Worm (Caenorhabditis elegans) whole organism, L4 larva: Measurements from ENCODE around the gene air-1.

Experiments used
- F37D6.2 ChIP-seq: sonication (generic microtip); optimal IDR thresholded peaks from 2 replicates; lab custom pipeline; 2016; ENCODE audit warnings: mild to moderate bottlenecking, missing genetic modification characterization, missing compliant biosample characterization
- R02D3.7 ChIP-seq: fragments of 150-350 bp; sonication (generic microtip); optimal IDR thresholded peaks from 3 replicates; lab custom pipeline; 2014; ENCODE audit warnings: missing biosample characterization, missing genetic modification characterization
- Y48G9A.11 ChIP-seq: fragments of 200-800 bp; sonication (Bioruptor generic); IDR thresholded peaks from 2 replicates; pipeline ENCODE4 v1.3.6; 2022; ENCODE audit warnings: missing genetic modification reagents, missing genetic modification characterization, missing compliant biosample characterization
- Y5F2A.4 ChIP-seq: fragments of 200-800 bp; sonication (Bioruptor generic); optimal IDR thresholded peaks from 2 replicates; lab custom pipeline; 2018; ENCODE audit warnings: mild to moderate bottlenecking, missing genetic modification characterization, missing compliant biosample characterization
- aha-1 ChIP-seq: fragments of 150-350 bp; peaks from one replicate; lab custom pipeline; 2014; ENCODE audit warnings: missing biosample characterization, missing genetic modification characterization
- ceh-20 ChIP-seq: fragments of 200-800 bp; sonication (Bioruptor generic); IDR thresholded peaks from 2 replicates; pipeline ENCODE4 v1.3.6; 2022; ENCODE audit warnings: missing genetic modification reagents, missing genetic modification characterization, missing compliant biosample characterization
- ceh-44 ChIP-seq: fragments of 200-800 bp; sonication (Bioruptor generic); IDR thresholded peaks from 2 replicates; pipeline ENCODE4 v1.3.6; 2022; ENCODE audit warnings: missing genetic modification reagents, missing genetic modification characterization, missing compliant biosample characterization
- ceh-62 ChIP-seq: sonication (generic microtip); optimal IDR thresholded peaks from 2 replicates; lab custom pipeline; 2017; ENCODE audit warnings: missing biosample characterization, missing genetic modification characterization
- daf-16 ChIP-seq, 3 experiments: sonication (generic microtip); optimal IDR thresholded peaks; 2 replicates each; lab custom pipeline; 2016 to 2017; ENCODE audit warnings: missing genetic modification characterization in 3 of 3, missing genetic modification reagents in 3 of 3, mild to moderate bottlenecking in 2 of 3, missing compliant biosample characterization in 2 of 3, missing biosample characterization in 1 of 3, moderate library complexity in 1 of 3
- daf-19 ChIP-seq: fragments of 200-800 bp; sonication (Bioruptor generic); conservative IDR thresholded peaks from 2 replicates; pipeline ENCODE4 v1.3.6; 2022; ENCODE audit warnings: missing genetic modification characterization, missing compliant biosample characterization
- dmd-8 ChIP-seq: fragments of 200-800 bp; sonication (Bioruptor generic); IDR thresholded peaks from 2 replicates; pipeline ENCODE4 v1.3.6; 2022; ENCODE audit warnings: missing genetic modification characterization, missing compliant biosample characterization
- egl-27 ChIP-seq: sonication (generic microtip); optimal IDR thresholded peaks from 3 replicates; lab custom pipeline; 2017; ENCODE audit warnings: missing biosample characterization, missing genetic modification reagents, missing genetic modification characterization
- hlh-30 ChIP-seq: sonication (generic microtip); optimal IDR thresholded peaks from 2 replicates; lab custom pipeline; 2017; ENCODE audit warnings: antibody characterized with exemption, mild to moderate bottlenecking, missing genetic modification characterization, missing compliant biosample characterization; ENCODE audit not compliant: insufficient read depth
- lim-7 ChIP-seq: fragments of 200-800 bp; sonication (Bioruptor generic); IDR thresholded peaks from 2 replicates; pipeline ENCODE4 v1.3.6; 2022; ENCODE audit warnings: missing genetic modification characterization, missing compliant biosample characterization
- lin-38 ChIP-seq: fragments of 200-800 bp; sonication (Bioruptor generic); IDR thresholded peaks from 2 replicates; pipeline ENCODE4 v1.3.6; 2022; ENCODE audit warnings: missing genetic modification reagents, missing genetic modification characterization, missing compliant biosample characterization
- lir-3 ChIP-seq: sonication (generic microtip); optimal IDR thresholded peaks from 2 replicates; lab custom pipeline; 2016; ENCODE audit warnings: mild to moderate bottlenecking, missing genetic modification characterization, missing compliant biosample characterization
- mes-2 ChIP-seq: sonication (generic microtip); optimal IDR thresholded peaks from 2 replicates; lab custom pipeline; 2016; ENCODE audit warnings: missing genotype, mild to moderate bottlenecking, missing genetic modification characterization, missing compliant biosample characterization; ENCODE audit not compliant: poor library complexity, severe bottlenecking
- nhr-102 ChIP-seq: sonication (generic microtip); optimal IDR thresholded peaks from 2 replicates; lab custom pipeline; 2016; ENCODE audit warnings: mild to moderate bottlenecking, missing genetic modification characterization, moderate library complexity, missing compliant biosample characterization
- nhr-11 ChIP-seq: fragments of 150-350 bp; optimal IDR thresholded peaks from 2 replicates; lab custom pipeline; 2014; ENCODE audit warnings: missing biosample characterization, missing genetic modification characterization
- nhr-41 ChIP-seq: fragments of 200-800 bp; sonication (Bioruptor generic); IDR thresholded peaks from 2 replicates; pipeline ENCODE4 v1.3.6; 2022; ENCODE audit warnings: missing genetic modification reagents, missing genetic modification characterization, missing compliant biosample characterization
- nhr-42 ChIP-seq: fragments of 200-800 bp; sonication (Bioruptor generic); IDR thresholded peaks from 2 replicates; pipeline ENCODE4 v1.3.6; 2022; ENCODE audit warnings: missing genetic modification characterization, missing compliant biosample characterization
- nhr-48 ChIP-seq: sonication (generic microtip); optimal IDR thresholded peaks from 2 replicates; lab custom pipeline; 2016; ENCODE audit warnings: mild to moderate bottlenecking, missing genetic modification characterization, missing compliant biosample characterization
- nhr-6 ChIP-seq: fragments of 150-350 bp; optimal IDR thresholded peaks from 2 replicates; lab custom pipeline; 2014; ENCODE audit warnings: missing biosample characterization, missing genetic modification characterization
- nhr-77 ChIP-seq: fragments of 150-350 bp; optimal IDR thresholded peaks from 2 replicates; lab custom pipeline; 2014; ENCODE audit warnings: missing biosample characterization, missing genetic modification characterization
- set-16 ChIP-seq: fragments of 200-800 bp; sonication (Bioruptor generic); IDR thresholded peaks from 2 replicates; pipeline ENCODE4 v1.3.6; 2022; ENCODE audit warnings: missing genetic modification reagents, missing genetic modification characterization, missing compliant biosample characterization
- skn-1 ChIP-seq: fragments of 150-350 bp; optimal IDR thresholded peaks from 2 replicates; lab custom pipeline; 2014; ENCODE audit warnings: missing biosample characterization, missing genetic modification characterization
- spr-1 ChIP-seq: sonication (generic microtip); optimal IDR thresholded peaks from 2 replicates; lab custom pipeline; 2016; ENCODE audit warnings: mild to moderate bottlenecking, missing genetic modification characterization, missing compliant biosample characterization
- tag-97 ChIP-seq: fragments of 200-800 bp; sonication (Bioruptor generic); IDR thresholded peaks from 2 replicates; pipeline ENCODE4 v1.3.6; 2022; ENCODE audit warnings: missing genetic modification characterization, missing compliant biosample characterization
- unc-62 ChIP-seq, 3 experiments: fragments of 150-350 bp in 1 of 3; sonication (generic microtip); optimal IDR thresholded peaks in 2 of 3; peaks in 1 of 3; 1 replicate in 1 of 3; 2 replicates in 2 of 3; lab custom pipeline; 2014 to 2017; ENCODE audit warnings: missing biosample characterization in 3 of 3, missing genetic modification characterization in 3 of 3, missing genetic modification reagents in 3 of 3, missing genotype in 1 of 3
- zfp-3 ChIP-seq: fragments of 200-800 bp; sonication (Bioruptor generic); conservative IDR thresholded peaks from 2 replicates; pipeline ENCODE4 v1.3.6; 2022; ENCODE audit warnings: missing genetic modification reagents, missing genetic modification characterization, missing compliant biosample characterization
- ztf-7 ChIP-seq: fragments of 150-350 bp; optimal IDR thresholded peaks from 2 replicates; lab custom pipeline; 2014; ENCODE audit warnings: missing biosample characterization, missing genetic modification characterization

air-1 gene

DNA sequence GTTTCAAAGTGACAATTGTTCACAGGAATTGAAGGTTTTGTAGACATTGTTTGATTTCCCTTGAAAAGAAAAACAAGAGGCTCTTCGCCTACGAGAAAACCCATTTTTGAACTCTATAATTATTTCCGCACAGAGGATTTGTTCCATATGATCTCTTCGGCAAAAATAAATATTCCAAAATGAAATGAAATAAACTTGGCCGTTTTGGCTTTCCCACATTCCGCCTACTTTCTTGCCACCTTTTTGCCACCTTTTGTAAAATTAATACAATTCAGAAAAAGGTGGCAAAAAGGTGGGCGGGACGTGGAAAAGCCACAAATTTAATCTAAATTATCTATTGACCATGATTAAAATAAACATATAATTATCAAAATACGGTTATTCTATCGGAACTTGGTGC, 32.9 kb upstream of the air-1 start, which contains the start of gene F20D6.15:
TSS of gene F20D6.15 (minus strand) at position 47 of the 400 bp plus-strand sequence.
- TF ChIP-seq aha-1 (tag; lab: Kevin White, UChicago), result peak; percentile 94
- no peak for TF ChIP-seq nhr-6 (tag; lab: Kevin White, UChicago)

DNA sequence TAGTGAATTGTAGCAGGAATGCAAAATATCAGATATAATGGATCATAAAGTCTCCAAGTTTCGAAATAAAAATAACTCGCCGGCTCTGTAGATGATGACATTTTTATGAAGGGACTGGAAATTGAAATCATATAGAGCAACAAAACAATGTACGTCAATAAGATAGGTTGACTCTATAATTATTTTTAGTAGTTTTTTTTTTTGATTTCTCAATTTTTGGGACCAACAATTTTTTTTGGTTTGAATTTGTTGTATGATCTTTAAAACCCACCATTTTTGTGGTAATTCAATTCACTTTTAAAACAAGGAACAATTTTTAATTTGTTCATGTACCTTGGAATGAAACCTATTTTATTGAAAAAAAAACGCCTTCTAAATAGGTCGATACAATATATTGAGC, 31.3 kb upstream of the air-1 start, which contains the start of gene F20D6.12:
TSS of gene F20D6.12 (minus strand) at position 101 of the 400 bp plus-strand sequence.
- TF ChIP-seq set-16 (no peak), Y5F2A.4 (no peak)

ce11 chrV:8190430-8190829, 30.9 kb upstream of the air-1 start, which contains the start of gene F20D6.1:
Gene F20D6.1, plus strand, starts transcription at chrV:8190730.
- TF ChIP-seq R02D3.7 (tag; lab: Kevin White, UChicago), result no peak
- no peak for TF ChIP-seq ztf-7 (tag; lab: Kevin White, UChicago)
- no peak for TF ChIP-seq Y48G9A.11 (GFP tag; lab: Robert Waterston, UW)
- TF ChIP-seq mes-2 (tag; lab: Kevin White, UChicago), result no peak
- TF ChIP-seq lim-7 (GFP tag; lab: Robert Waterston, UW), result no peak
- TF ChIP-seq F37D6.2 (tag; lab: Kevin White, UChicago), result no peak
- TF ChIP-seq nhr-41 (GFP tag; lab: Robert Waterston, UW), result no peak
- TF ChIP-seq nhr-102 (tag; lab: Kevin White, UChicago), result no peak

DNA sequence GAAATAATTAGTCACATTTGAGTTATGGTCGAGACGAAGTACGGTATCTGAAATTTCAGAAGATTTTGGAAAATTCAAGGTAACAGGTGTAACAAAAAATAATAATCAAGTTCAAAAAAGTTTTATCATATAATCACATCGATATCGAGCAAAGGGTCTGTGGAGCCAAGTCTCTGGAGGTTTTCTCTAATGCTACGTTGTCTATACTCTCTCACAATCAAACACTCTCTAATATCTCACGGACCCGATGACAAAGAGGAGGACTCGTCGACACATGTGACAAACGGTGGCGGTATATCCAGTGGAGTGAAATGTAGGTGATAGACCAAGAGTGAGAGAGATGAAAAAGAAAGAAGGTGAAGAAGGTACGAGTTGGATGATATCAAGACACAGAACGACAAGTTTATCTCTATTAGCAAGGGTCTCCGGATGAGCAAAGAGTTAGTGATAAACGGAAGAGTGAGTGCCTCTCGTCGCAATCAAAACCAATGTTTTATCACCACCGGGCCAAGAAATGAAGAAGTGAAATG, 25.3 kb upstream of the air-1 start, which contains the start of gene F20D6.10:
TSS of gene F20D6.10 (minus strand) at position 51 of the 530 bp plus-strand sequence.
- TF ChIP-seq nhr-48 (no peak), nhr-11 (tag; lab: Kevin White, UChicago) (peak; percentile 34), spr-1 (tag; lab: Kevin White, UChicago) (no peak), ceh-20 (GFP tag; lab: Robert Waterston, UW) (no peak), nhr-77 (tag; lab: Kevin White, UChicago) (no peak), skn-1 (tag; lab: Kevin White, UChicago) (no peak), hlh-30 (tag; lab: Kevin White, UChicago) (peak; percentile 41), daf-16 (GFP tag; optimal IDR thresholded peaks at IDR 0.05; lab: Kevin White, UChicago) (peak in 1 of 2 experiments; percentile 55), daf-16 (tag; optimal IDR thresholded peaks at IDR 0.05; lab: Kevin White, UChicago) (no peak), daf-19 (GFP tag; lab: Robert Waterston, UW) (no peak), zfp-3 (GFP tag; lab: Robert Waterston, UW) (no peak), tag-97 (GFP tag; lab: Robert Waterston, UW) (no peak), nhr-6 (tag; lab: Kevin White, UChicago) (no peak), nhr-41 (GFP tag; lab: Robert Waterston, UW) (no peak), unc-62 (GFP tag; optimal IDR thresholded peaks at IDR 0.05 in 1 of 2; lab: Kevin White, UChicago) (peak in 1 of 2 experiments; percentile 33), unc-62 (tag; optimal IDR thresholded peaks at IDR 0.05; lab: Kevin White, UChicago) (no peak), nhr-42 (no peak), set-16 (no peak), aha-1 (tag; lab: Kevin White, UChicago) (peak; percentile 58), dmd-8 (no peak), ceh-44 (GFP tag; lab: Robert Waterston, UW) (no peak), ceh-62 (tag; lab: Kevin White, UChicago) (no peak), lin-38 (no peak), lir-3 (tag; lab: Kevin White, UChicago) (no peak), egl-27 (tag; lab: Kevin White, UChicago) (no peak)

ce11 chrV:8196993-8197392, 24.3 kb upstream of the air-1 start:
- TF ChIP-seq unc-62 (GFP tag; optimal IDR thresholded peaks at IDR 0.05 in 1 of 2; lab: Kevin White, UChicago) (peak in 1 of 2 experiments; percentile 92), unc-62 (tag; optimal IDR thresholded peaks at IDR 0.05; lab: Kevin White, UChicago) (no peak), R02D3.7 (tag; lab: Kevin White, UChicago) (no peak), aha-1 (tag; lab: Kevin White, UChicago) (peak; percentile 27)
